Worm (Caenorhabditis elegans) whole organism, L2 larva: ENCODE measurements around the gene T07A5.1.

Experiments used
- lin-39 ChIP-seq: fragments of 150-350 bp; optimal IDR thresholded peaks from 2 replicates; lab custom pipeline; 2014; ENCODE audit warnings: missing biosample characterization, missing genetic modification reagents, missing genetic modification characterization
- nhr-11 ChIP-seq: fragments of 150-350 bp; optimal IDR thresholded peaks from 2 replicates; lab custom pipeline; 2014; ENCODE audit warnings: missing biosample characterization, missing genetic modification characterization
- sem-4 ChIP-seq: fragments of 150-350 bp; optimal IDR thresholded peaks from 2 replicates; lab custom pipeline; 2014; ENCODE audit warnings: missing biosample characterization, missing genetic modification reagents, missing genetic modification characterization
- unc-39 ChIP-seq: fragments of 150-350 bp; optimal IDR thresholded peaks from 2 replicates; lab custom pipeline; 2014; ENCODE audit warnings: missing biosample characterization, missing genetic modification characterization

ce11 chrIII:10284214-10284613 is 21.8 kb downstream of the T07A5.1 start:
- TF ChIP-seq sem-4 (tag; lab: Kevin White, UChicago) (peak; percentile 56), unc-39 (tag; lab: Kevin White, UChicago) (no peak), lin-39 (tag; lab: Kevin White, UChicago) (no peak), nhr-11 (tag; lab: Kevin White, UChicago) (no peak)
